Fruit fly (Drosophila melanogaster) whole organism, embryonic: ENCODE measurements around the gene CG34278.

Experiments
- Adf1 ChIP-seq: fragments of 200-800 bp; sonication (Bioruptor generic); IDR thresholded peaks from 2 replicates; pipeline ENCODE4 v1.3.6; 2022; ENCODE audit warnings: missing biosample characterization, missing genetic modification characterization
- Antp ChIP-seq: fragments of 200-800 bp; sonication (Bioruptor generic); optimal IDR thresholded peaks from 3 replicates; lab custom pipeline; 2016; ENCODE audit warnings: missing biosample characterization, missing genetic modification characterization
- B-H1 ChIP-seq: fragments of 200-800 bp; sonication (Bioruptor generic); IDR thresholded peaks from 3 replicates; pipeline ENCODE4 v1.3.6; 2022; ENCODE audit warnings: missing biosample characterization, missing genetic modification characterization
- C15 ChIP-seq: fragments of 200-800 bp; sonication (Bioruptor generic); IDR thresholded peaks from 3 replicates; pipeline ENCODE4 v1.3.6; 2022; ENCODE audit warnings: missing biosample characterization, missing genetic modification characterization
- CG10543 ChIP-seq: fragments of 200-800 bp; sonication (Bioruptor generic); optimal IDR thresholded peaks from 3 replicates; lab custom pipeline; 2017; ENCODE audit warnings: missing biosample characterization, mild to moderate bottlenecking, missing genetic modification characterization, moderate library complexity
- CG11723 ChIP-seq: fragments of 200-800 bp; sonication (Bioruptor generic); optimal IDR thresholded peaks from 2 replicates; lab custom pipeline; 2017; ENCODE audit warnings: missing biosample characterization, mild to moderate bottlenecking, missing genetic modification characterization
- CG12236 ChIP-seq: fragments of 200-800 bp; sonication (Bioruptor generic); optimal IDR thresholded peaks from 2 replicates; lab custom pipeline; 2016; ENCODE audit warnings: missing biosample characterization, missing genetic modification characterization
- CG1233 ChIP-seq: fragments of 200-800 bp; sonication (Bioruptor generic); optimal IDR thresholded peaks from 4 replicates; lab custom pipeline; 2018; ENCODE audit warnings: missing biosample characterization, mild to moderate bottlenecking, missing genetic modification characterization
- CG12391 ChIP-seq: fragments of 200-800 bp; sonication (Bioruptor generic); optimal IDR thresholded peaks from 3 replicates; lab custom pipeline; 2018; ENCODE audit warnings: missing biosample characterization, mild to moderate bottlenecking, missing genetic modification characterization, moderate library complexity
- CG12744 ChIP-seq: fragments of 200-800 bp; sonication (Bioruptor generic); optimal IDR thresholded peaks from 2 replicates; lab custom pipeline; 2016; ENCODE audit warnings: missing biosample characterization, missing genetic modification characterization
- CG15601 ChIP-seq: fragments of 200-800 bp; sonication (Bioruptor generic); optimal IDR thresholded peaks from 3 replicates; lab custom pipeline; 2019; ENCODE audit warnings: missing biosample characterization, mild to moderate bottlenecking, missing genetic modification characterization, moderate library complexity
- CG1647 ChIP-seq: fragments of 200-800 bp; sonication (Bioruptor generic); optimal IDR thresholded peaks from 3 replicates; lab custom pipeline; 2016; ENCODE audit warnings: missing biosample characterization, missing genetic modification characterization
- CG2116 ChIP-seq: fragments of 200-800 bp; sonication (Bioruptor generic); optimal IDR thresholded peaks from 3 replicates; lab custom pipeline; 2018; ENCODE audit warnings: missing biosample characterization, mild to moderate bottlenecking, missing genetic modification characterization
- CG2129 ChIP-seq: fragments of 200-800 bp; sonication (Bioruptor generic); IDR thresholded peaks from 2 replicates; pipeline ENCODE4 v1.3.6; 2022; ENCODE audit warnings: missing biosample characterization, missing genetic modification characterization; ENCODE audit not compliant: partially characterized antibody
- CG2678 ChIP-seq: fragments of 200-800 bp; sonication (Bioruptor generic); optimal IDR thresholded peaks from 3 replicates; lab custom pipeline; 2019; ENCODE audit warnings: missing biosample characterization, mild to moderate bottlenecking, missing genetic modification characterization, moderate library complexity
- CG2875 ChIP-seq: fragments of 200-800 bp; sonication (Bioruptor generic); optimal IDR thresholded peaks from 2 replicates; lab custom pipeline; 2017; ENCODE audit warnings: missing biosample characterization, mild to moderate bottlenecking, missing genetic modification characterization, missing genetic modification reagents
- CG34224 ChIP-seq: fragments of 200-800 bp; sonication (Bioruptor generic); IDR thresholded peaks from 3 replicates; pipeline ENCODE4 v1.3.6; 2022; ENCODE audit warnings: missing biosample characterization, missing genetic modification characterization; ENCODE audit not compliant: partially characterized antibody
- CG34376 ChIP-seq: fragments of 200-800 bp; sonication (Bioruptor generic); optimal IDR thresholded peaks from 2 replicates; lab custom pipeline; 2018; ENCODE audit warnings: missing biosample characterization, mild to moderate bottlenecking, missing genetic modification characterization
- CG34422 ChIP-seq: fragments of 200-800 bp; sonication (Bioruptor generic); IDR thresholded peaks from 3 replicates; pipeline ENCODE4 v1.3.6; 2022; ENCODE audit warnings: missing biosample characterization, missing genetic modification characterization
- CG7745 ChIP-seq: fragments of 200-800 bp; sonication (Bioruptor generic); optimal IDR thresholded peaks from 2 replicates; lab custom pipeline; 2018; ENCODE audit warnings: missing biosample characterization, mild to moderate bottlenecking, missing genetic modification characterization, moderate library complexity
- Dp ChIP-seq: fragments of 200-800 bp; sonication (Bioruptor generic); optimal IDR thresholded peaks from 2 replicates; lab custom pipeline; 2018; ENCODE audit warnings: missing biosample characterization, mild to moderate bottlenecking, missing genetic modification characterization, moderate library complexity
- Fer3 ChIP-seq: fragments of 200-800 bp; sonication (Bioruptor generic); optimal IDR thresholded peaks from 2 replicates; lab custom pipeline; 2018; ENCODE audit warnings: missing biosample characterization, mild to moderate bottlenecking, missing genetic modification characterization, moderate library complexity
- Lhr ChIP-seq: fragments of 200-800 bp; sonication (Bioruptor generic); optimal IDR thresholded peaks from 3 replicates; lab custom pipeline; 2017; ENCODE audit warnings: mild to moderate bottlenecking, missing biosample characterization, missing genetic modification reagents, missing genetic modification characterization
- MBD-R2 ChIP-seq: fragments of 200-800 bp; sonication (Bioruptor generic); IDR thresholded peaks from 2 replicates; pipeline ENCODE4 v1.3.6; 2022; ENCODE audit warnings: missing biosample characterization, missing genetic modification characterization
- Nf-YC ChIP-seq: fragments of 200-800 bp; optimal IDR thresholded peaks from 3 replicates; lab custom pipeline; 2019; ENCODE audit warnings: missing biosample characterization, mild to moderate bottlenecking, missing genetic modification characterization, moderate library complexity
- Oaz ChIP-seq: fragments of 200-800 bp; sonication (Bioruptor generic); IDR thresholded peaks from 2 replicates; pipeline ENCODE4 v1.3.6; 2022; ENCODE audit warnings: missing biosample characterization, missing genetic modification characterization
- Rfx ChIP-seq: fragments of 200-800 bp; sonication (Bioruptor generic); IDR thresholded peaks from 2 replicates; pipeline ENCODE4 v1.3.6; 2022; ENCODE audit warnings: missing biosample characterization, missing genetic modification characterization
- Scr ChIP-seq: fragments of 200-800 bp; sonication (Bioruptor generic); IDR thresholded peaks from 2 replicates; pipeline ENCODE4 v1.3.6; 2022; ENCODE audit warnings: missing biosample characterization, missing genetic modification characterization; ENCODE audit not compliant: partially characterized antibody
- Xrp1 ChIP-seq: fragments of 200-800 bp; sonication (Bioruptor generic); IDR thresholded peaks from 2 replicates; pipeline ENCODE4 v1.3.6; 2022; ENCODE audit warnings: missing biosample characterization, missing genetic modification characterization
- ase ChIP-seq: fragments of 200-800 bp; sonication (Bioruptor generic); IDR thresholded peaks from 3 replicates; pipeline ENCODE4 v1.3.6; 2022; ENCODE audit warnings: missing biosample characterization, missing genetic modification characterization
- bcd ChIP-seq: fragments of 200-800 bp; sonication (Bioruptor generic); optimal IDR thresholded peaks from 2 replicates; lab custom pipeline; 2017; ENCODE audit warnings: missing biosample characterization, mild to moderate bottlenecking, missing genetic modification characterization
- bsh ChIP-seq, 2 experiments: fragments of 200-800 bp; sonication (Bioruptor generic); optimal IDR thresholded peaks; 2 replicates each; lab custom pipeline; 2017 to 2018; ENCODE audit warnings: mild to moderate bottlenecking in 2 of 2, missing biosample characterization in 2 of 2, missing genetic modification characterization in 2 of 2, moderate library complexity in 1 of 2
- dimm ChIP-seq: fragments of 200-800 bp; sonication (Bioruptor generic); IDR thresholded peaks from 2 replicates; pipeline ENCODE4 v1.3.6; 2022; ENCODE audit warnings: missing biosample characterization, missing genetic modification characterization
- disco-r ChIP-seq: fragments of 200-800 bp; sonication (Bioruptor generic); optimal IDR thresholded peaks from 2 replicates; lab custom pipeline; 2016; ENCODE audit warnings: missing biosample characterization, missing genetic modification characterization
- fd3F ChIP-seq: fragments of 200-800 bp; sonication (Bioruptor generic); optimal IDR thresholded peaks from 2 replicates; lab custom pipeline; 2018; ENCODE audit warnings: missing biosample characterization, mild to moderate bottlenecking, missing genetic modification characterization, moderate library complexity
- gcm ChIP-seq: fragments of 200-800 bp; sonication (Bioruptor generic); optimal IDR thresholded peaks from 2 replicates; lab custom pipeline; 2019; ENCODE audit warnings: missing biosample characterization, mild to moderate bottlenecking, missing genetic modification characterization, moderate library complexity
- gem ChIP-seq: fragments of 200-800 bp; sonication (Bioruptor generic); optimal IDR thresholded peaks from 2 replicates; lab custom pipeline; 2019; ENCODE audit warnings: missing biosample characterization, mild to moderate bottlenecking, missing genetic modification characterization, moderate library complexity
- gfzf ChIP-seq: fragments of 200-800 bp; sonication (Bioruptor generic); optimal IDR thresholded peaks from 2 replicates; lab custom pipeline; 2016; ENCODE audit warnings: missing biosample characterization, mild to moderate bottlenecking, missing genetic modification characterization, moderate library complexity
- ham ChIP-seq: fragments of 200-800 bp; sonication (Bioruptor generic); IDR thresholded peaks from 2 replicates; pipeline ENCODE4 v1.3.6; 2022; ENCODE audit warnings: missing biosample characterization, missing genetic modification characterization
- ind ChIP-seq: fragments of 200-800 bp; sonication (Bioruptor generic); optimal IDR thresholded peaks from 3 replicates; lab custom pipeline; 2016; ENCODE audit warnings: missing biosample characterization, missing genetic modification characterization
- jing ChIP-seq: fragments of 200-800 bp; sonication (Bioruptor generic); optimal IDR thresholded peaks from 2 replicates; lab custom pipeline; 2018; ENCODE audit warnings: missing biosample characterization, mild to moderate bottlenecking, missing genetic modification characterization
- lola ChIP-seq, 3 experiments: fragments of >200 bp in 2 of 3; fragments of 200-800 bp in 1 of 3; sonication (Bioruptor generic) in 1 of 3; optimal IDR thresholded peaks; 2 replicates each; lab custom pipeline; 2017 to 2019; ENCODE audit warnings: missing biosample characterization in 3 of 3, missing genetic modification characterization in 3 of 3, mild to moderate bottlenecking in 1 of 3, moderate library complexity in 1 of 3
- mld ChIP-seq: fragments of 200-800 bp; sonication (Bioruptor generic); IDR thresholded peaks from 3 replicates; pipeline ENCODE4 v1.3.6; 2022; ENCODE audit warnings: missing biosample characterization, missing genetic modification characterization; ENCODE audit not compliant: partially characterized antibody
- org-1 ChIP-seq: fragments of 200-800 bp; sonication (Bioruptor generic); optimal IDR thresholded peaks from 2 replicates; lab custom pipeline; 2017; ENCODE audit warnings: missing biosample characterization, missing genetic modification characterization
- phol ChIP-seq: fragments of 200-800 bp; sonication (Bioruptor generic); optimal IDR thresholded peaks from 3 replicates; lab custom pipeline; 2018; ENCODE audit warnings: missing biosample characterization, mild to moderate bottlenecking, missing genetic modification characterization, moderate library complexity
- shn ChIP-seq: fragments of 200-800 bp; sonication (Bioruptor generic); optimal IDR thresholded peaks from 3 replicates; lab custom pipeline; 2016; ENCODE audit warnings: missing biosample characterization, missing genetic modification characterization
- sima ChIP-seq: fragments of 200-800 bp; sonication (Bioruptor generic); optimal IDR thresholded peaks from 2 replicates; lab custom pipeline; 2016; ENCODE audit warnings: missing biosample characterization, missing genetic modification characterization
- tin ChIP-seq: fragments of 200-800 bp; sonication (Bioruptor generic); optimal IDR thresholded peaks from 3 replicates; lab custom pipeline; 2016; ENCODE audit warnings: missing biosample characterization, missing genetic modification characterization

The CG34278 gene

DNA sequence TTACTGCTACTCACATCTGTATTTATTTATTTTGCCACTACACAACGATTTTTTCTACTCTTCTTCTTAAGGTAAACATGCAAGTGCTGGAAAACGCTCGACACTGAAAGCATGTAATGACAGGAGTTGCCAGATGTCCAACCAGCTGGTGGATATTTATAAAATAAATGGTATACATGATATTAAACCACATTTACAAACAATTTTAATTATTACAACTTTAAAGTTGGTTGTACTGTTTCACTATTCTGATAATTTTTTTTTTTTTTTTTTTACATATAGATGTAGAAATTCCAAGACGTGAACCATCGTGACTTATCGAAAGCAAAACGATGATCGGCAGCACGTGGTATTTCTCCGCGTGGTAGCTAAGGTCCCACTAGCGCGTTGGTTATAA lies 40.4 kb upstream of the CG34278 start, which contains the start of the genes Keap1 and kuk (continued):
- TF ChIP-seq tin (GFP tag; lab: Kevin White, UChicago) = peak; percentile 26
- peak; percentile 34 for TF ChIP-seq Fer3 (tag; lab: Kevin White, UChicago)
- TF ChIP-seq CG15601 (tag; lab: Kevin White, UChicago) = peak; percentile 1
- 0 out of 3 replicates have a peak, but pooled peaks have one; percentile 49 for TF ChIP-seq mld (GFP tag; lab: Robert Waterston, UW)
- peak; percentile 53 for TF ChIP-seq CG34224 (GFP tag; lab: Robert Waterston, UW)
- no peak for TF ChIP-seq org-1 (GFP tag; lab: Kevin White, UChicago)
- TF ChIP-seq disco-r (GFP tag; lab: Kevin White, UChicago) = no peak
- no peak for TF ChIP-seq dimm (GFP tag; lab: Robert Waterston, UW)
- no peak for TF ChIP-seq lola (GFP tag; optimal IDR thresholded peaks at IDR 0.05; lab: Kevin White, UChicago)
- peak; percentile 37; the same call in 2 of the 3 replicates for TF ChIP-seq CG34422 (GFP tag; lab: Robert Waterston, UW)
- TF ChIP-seq bsh (GFP tag; optimal IDR thresholded peaks at IDR 0.05; lab: Kevin White, UChicago) = peak in 1 of 2 experiments; percentile 24
- no peak for TF ChIP-seq CG34376 (GFP tag; lab: Kevin White, UChicago)
- no peak for TF ChIP-seq Adf1
- no peak for TF ChIP-seq gcm
- TF ChIP-seq Lhr = peak; percentile 92
- peak; percentile 12 for TF ChIP-seq CG2875 (GFP tag; lab: Kevin White, UChicago)
- peak; percentile 28 for TF ChIP-seq Nf-YC (tag; lab: Kevin White, UChicago)
- TF ChIP-seq shn = peak; percentile 74
- TF ChIP-seq CG1233 (GFP tag; lab: Kevin White, UChicago) = peak; percentile 6
- no peak for TF ChIP-seq Oaz (GFP tag; lab: Robert Waterston, UW)
- peak; percentile 37 for TF ChIP-seq CG10543 (GFP tag; lab: Kevin White, UChicago)
- TF ChIP-seq fd3F (GFP tag; lab: Kevin White, UChicago) = peak; percentile 37
- peak; percentile 61 for TF ChIP-seq gem (tag; lab: Kevin White, UChicago)
- peak; percentile 71 for TF ChIP-seq CG1647 (GFP tag; lab: Kevin White, UChicago)

DNA sequence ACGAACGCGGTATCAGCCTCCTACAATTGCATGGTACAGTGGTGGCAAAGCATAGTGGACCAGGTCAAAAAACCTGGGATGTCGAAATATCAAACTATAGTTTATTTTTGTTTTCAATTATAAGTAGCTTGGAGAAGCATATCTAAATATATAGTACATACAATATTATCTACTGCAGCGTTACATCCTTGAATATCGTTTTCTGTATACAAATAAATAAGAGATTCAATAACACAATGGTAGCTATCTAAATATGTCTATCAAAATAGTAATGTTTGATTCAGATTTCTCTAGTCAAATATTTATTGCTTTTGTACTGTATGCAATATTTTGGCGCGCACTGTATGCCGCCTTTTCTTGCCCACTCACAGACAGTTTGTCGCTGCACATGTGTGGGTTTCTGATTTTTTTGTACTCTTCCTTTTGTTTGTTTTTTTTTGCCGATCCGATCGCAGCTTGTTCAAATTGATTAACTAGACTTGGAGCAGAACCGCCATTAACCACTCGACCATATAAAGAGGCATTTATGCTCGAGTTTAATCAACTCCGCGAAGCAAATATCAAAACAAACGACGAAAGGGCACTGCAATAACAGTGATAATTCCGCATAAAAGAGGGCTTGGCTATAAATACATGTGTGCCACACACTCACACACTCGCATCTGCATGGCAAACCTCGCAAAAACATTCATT lies 39.5 kb upstream of the CG34278 start:
- no peak for TF ChIP-seq gfzf (GFP tag; lab: Kevin White, UChicago)
- TF ChIP-seq sima = peak; percentile 82
- no peak for TF ChIP-seq Scr (GFP tag; lab: Robert Waterston, UW)
- TF ChIP-seq B-H1 (GFP tag; lab: Robert Waterston, UW) = peak; percentile 88
- TF ChIP-seq tin (GFP tag; lab: Kevin White, UChicago) = peak; percentile 94
- peak; percentile 96 for TF ChIP-seq bcd (GFP tag; lab: Kevin White, UChicago)
- TF ChIP-seq CG12391 (tag; lab: Kevin White, UChicago) = peak; percentile 98
- peak; percentile 73; the same call in 2 of the 3 replicates for TF ChIP-seq C15
- TF ChIP-seq ham = peak; percentile 62
- peak; percentile 97 for TF ChIP-seq CG2678 (tag; lab: Kevin White, UChicago)
- peak; percentile 97 for TF ChIP-seq phol (tag; lab: Kevin White, UChicago)
- TF ChIP-seq ind (GFP tag; lab: Kevin White, UChicago) = peak; percentile 92
- peak; percentile 66; the same call in 1 of the 2 replicates for TF ChIP-seq MBD-R2 (GFP tag; lab: Robert Waterston, UW)
- TF ChIP-seq Dp (GFP tag; lab: Kevin White, UChicago) = no peak
- TF ChIP-seq jing (GFP tag; lab: Kevin White, UChicago) = peak; percentile 86
- peak; percentile 80 for TF ChIP-seq CG12236
- TF ChIP-seq CG12744 (GFP tag; lab: Kevin White, UChicago) = peak; percentile 90
- TF ChIP-seq CG11723 (GFP tag; lab: Kevin White, UChicago) = peak; percentile 92
- TF ChIP-seq Rfx (GFP tag; lab: Robert Waterston, UW) = peak; percentile 92
- TF ChIP-seq ase (GFP tag; lab: Robert Waterston, UW) = peak; percentile 91
- TF ChIP-seq CG15601 (tag; lab: Kevin White, UChicago) = peak; percentile 94
- TF ChIP-seq CG2129 = no peak
- no peak for TF ChIP-seq CG7745
- peak; percentile 88 for TF ChIP-seq Antp (GFP tag; lab: Kevin White, UChicago)
- peak; percentile 97 for TF ChIP-seq Xrp1 (GFP tag; lab: Robert Waterston, UW)
- peak; percentile 88 for TF ChIP-seq CG2116
